Fruit fly (Drosophila melanogaster) whole organism, embryonic: Measurements from ENCODE around the gene CG4783.

Experiments
- Bgb ChIP-seq: fragments of 200-800 bp; sonication (Bioruptor generic); IDR thresholded peaks from 2 replicates; pipeline ENCODE4 v1.3.6; 2022; ENCODE audit warnings: missing biosample characterization, missing genetic modification characterization; ENCODE audit not compliant: partially characterized antibody
- Bteb2 ChIP-seq: fragments of 200-800 bp; sonication (Bioruptor generic); optimal IDR thresholded peaks from 2 replicates; lab custom pipeline; 2016; ENCODE audit warnings: missing biosample characterization, missing genetic modification characterization
- CG10959 ChIP-seq: fragments of 200-800 bp; sonication (Bioruptor generic); IDR thresholded peaks from 2 replicates; pipeline ENCODE4 v1.3.6; 2022; ENCODE audit warnings: missing biosample characterization, missing genetic modification characterization
- CG11696 ChIP-seq: fragments of 200-800 bp; sonication (Bioruptor generic); IDR thresholded peaks from 2 replicates; pipeline ENCODE4 v1.3.6; 2022; ENCODE audit warnings: missing biosample characterization, missing genetic modification characterization
- CG12391 ChIP-seq: fragments of 200-800 bp; sonication (Bioruptor generic); optimal IDR thresholded peaks from 3 replicates; lab custom pipeline; 2018; ENCODE audit warnings: missing biosample characterization, mild to moderate bottlenecking, missing genetic modification characterization, moderate library complexity
- CG13624 ChIP-seq: fragments of 200-800 bp; sonication (Bioruptor generic); optimal IDR thresholded peaks from 2 replicates; lab custom pipeline; 2016; ENCODE audit warnings: missing biosample characterization, missing genetic modification characterization
- CG13894 ChIP-seq: fragments of 200-800 bp; sonication (Bioruptor generic); optimal IDR thresholded peaks from 3 replicates; lab custom pipeline; 2018; ENCODE audit warnings: missing biosample characterization, mild to moderate bottlenecking, missing genetic modification characterization, moderate library complexity
- CG14014 ChIP-seq: fragments of 200-800 bp; sonication (Bioruptor generic); IDR thresholded peaks from 2 replicates; pipeline ENCODE4 v1.3.6; 2022; ENCODE audit warnings: missing biosample characterization, missing genetic modification characterization
- CG14667 ChIP-seq: fragments of 200-800 bp; sonication (Bioruptor generic); IDR thresholded peaks from 2 replicates; pipeline ENCODE4 v1.3.6; 2022; ENCODE audit warnings: missing biosample characterization, missing genetic modification characterization
- CG1529 ChIP-seq: fragments of 200-800 bp; sonication (Bioruptor generic); optimal IDR thresholded peaks from 3 replicates; lab custom pipeline; 2018; ENCODE audit warnings: missing biosample characterization, missing genetic modification characterization
- CG15696 ChIP-seq: fragments of 200-800 bp; sonication (Bioruptor generic); optimal IDR thresholded peaks from 2 replicates; lab custom pipeline; 2019; ENCODE audit warnings: missing biosample characterization, mild to moderate bottlenecking, missing genetic modification characterization, moderate library complexity
- CG17568 ChIP-seq: fragments of 200-800 bp; sonication (Bioruptor generic); optimal IDR thresholded peaks from 2 replicates; lab custom pipeline; 2018; ENCODE audit warnings: missing biosample characterization, mild to moderate bottlenecking, missing genetic modification characterization, moderate library complexity
- CG1832 ChIP-seq: fragments of 200-800 bp; sonication (Bioruptor generic); optimal IDR thresholded peaks from 2 replicates; lab custom pipeline; 2017; ENCODE audit warnings: missing biosample characterization, mild to moderate bottlenecking, missing genetic modification characterization, inconsistent platforms
- CG31388 ChIP-seq: fragments of 200-800 bp; sonication (Bioruptor generic); optimal IDR thresholded peaks from 2 replicates; lab custom pipeline; 2016; ENCODE audit warnings: missing biosample characterization, missing genetic modification characterization
- CG33557 ChIP-seq: fragments of 200-800 bp; sonication (Bioruptor generic); optimal IDR thresholded peaks from 2 replicates; lab custom pipeline; 2019; ENCODE audit warnings: missing biosample characterization, mild to moderate bottlenecking, missing genetic modification characterization, moderate library complexity
- CG3407 ChIP-seq: fragments of 200-800 bp; sonication (Bioruptor generic); optimal IDR thresholded peaks from 2 replicates; lab custom pipeline; 2018; ENCODE audit warnings: missing biosample characterization, mild to moderate bottlenecking, missing genetic modification characterization
- CG4404 ChIP-seq: fragments of 200-800 bp; sonication (Bioruptor generic); IDR thresholded peaks from 2 replicates; pipeline ENCODE4 v1.3.6; 2022; ENCODE audit warnings: missing biosample characterization, missing genetic modification characterization
- CG8281 ChIP-seq: fragments of 200-800 bp; sonication (Bioruptor generic); optimal IDR thresholded peaks from 2 replicates; lab custom pipeline; 2018; ENCODE audit warnings: missing biosample characterization, mild to moderate bottlenecking, missing genetic modification characterization, moderate library complexity
- CG8359 ChIP-seq: fragments of 200-800 bp; sonication (Bioruptor generic); optimal IDR thresholded peaks from 2 replicates; lab custom pipeline; 2017; ENCODE audit warnings: missing biosample characterization, mild to moderate bottlenecking, missing genetic modification characterization, borderline replicate concordance
- CG8388 ChIP-seq: fragments of 200-800 bp; sonication (Bioruptor generic); optimal IDR thresholded peaks from 2 replicates; lab custom pipeline; 2019; ENCODE audit warnings: missing biosample characterization, mild to moderate bottlenecking, missing genetic modification characterization, moderate library complexity
- CG9876 ChIP-seq: fragments of 200-800 bp; sonication (Bioruptor generic); optimal IDR thresholded peaks from 2 replicates; lab custom pipeline; 2016; ENCODE audit warnings: missing biosample characterization, missing genetic modification characterization
- CTCF ChIP-seq: fragments of 200-800 bp; sonication (Bioruptor generic); optimal IDR thresholded peaks from 2 replicates; lab custom pipeline; 2017; ENCODE audit warnings: missing biosample characterization, mild to moderate bottlenecking, missing genetic modification characterization, moderate library complexity
- CkIIα-i1 ChIP-seq: fragments of 200-800 bp; sonication (Bioruptor generic); IDR thresholded peaks from 2 replicates; pipeline ENCODE4 v1.3.6; 2022; ENCODE audit warnings: missing biosample characterization, missing genetic modification characterization
- D ChIP-seq, 2 experiments: fragments of 200-800 bp in 1 of 2; fragments of >200 bp in 1 of 2; sonication (Bioruptor generic) in 1 of 2; optimal IDR thresholded peaks; 2 replicates in 1 of 2; 3 replicates in 1 of 2; lab custom pipeline; 2017; ENCODE audit warnings: mild to moderate bottlenecking in 1 of 2, missing biosample characterization in 1 of 2, missing genetic modification characterization in 1 of 2, missing genetic modification reagents in 1 of 2
- Doc3 ChIP-seq: fragments of 200-800 bp; sonication (Bioruptor generic); IDR thresholded peaks from 3 replicates; pipeline ENCODE4 v1.3.6; 2022; ENCODE audit warnings: missing biosample characterization, missing genetic modification characterization; ENCODE audit not compliant: partially characterized antibody
- Fer1 ChIP-seq: fragments of 200-800 bp; sonication (Bioruptor generic); optimal IDR thresholded peaks from 2 replicates; lab custom pipeline; 2017; ENCODE audit warnings: missing biosample characterization, mild to moderate bottlenecking, missing genetic modification characterization
- HLHmδ ChIP-seq: fragments of 200-800 bp; sonication (Bioruptor generic); optimal IDR thresholded peaks from 2 replicates; lab custom pipeline; 2018; ENCODE audit warnings: missing biosample characterization, mild to moderate bottlenecking, missing genetic modification characterization, moderate library complexity
- Hsf ChIP-seq: fragments of 200-800 bp; sonication (Bioruptor generic); optimal IDR thresholded peaks from 3 replicates; lab custom pipeline; 2016; ENCODE audit warnings: missing biosample characterization, missing genetic modification characterization
- Lhr ChIP-seq: fragments of 200-800 bp; sonication (Bioruptor generic); optimal IDR thresholded peaks from 3 replicates; lab custom pipeline; 2017; ENCODE audit warnings: mild to moderate bottlenecking, missing biosample characterization, missing genetic modification reagents, missing genetic modification characterization
- Neu2 ChIP-seq: fragments of 200-800 bp; sonication (Bioruptor generic); optimal IDR thresholded peaks from 3 replicates; lab custom pipeline; 2016; ENCODE audit warnings: missing biosample characterization, missing genetic modification characterization, borderline replicate concordance
- NfI ChIP-seq: fragments of 200-800 bp; sonication (Bioruptor generic); optimal IDR thresholded peaks from 3 replicates; lab custom pipeline; 2018; ENCODE audit warnings: missing biosample characterization, mild to moderate bottlenecking, missing genetic modification characterization, moderate library complexity
- PHDP ChIP-seq: fragments of 200-800 bp; sonication (Bioruptor generic); optimal IDR thresholded peaks from 3 replicates; lab custom pipeline; 2018; ENCODE audit warnings: missing biosample characterization, mild to moderate bottlenecking, missing genetic modification characterization, moderate library complexity
- Ravus ChIP-seq: fragments of 200-800 bp; sonication (Bioruptor generic); IDR thresholded peaks from 2 replicates; pipeline ENCODE4 v1.3.6; 2022; ENCODE audit warnings: missing biosample characterization, missing genetic modification characterization
- Rx ChIP-seq: fragments of 200-800 bp; sonication (Bioruptor generic); IDR thresholded peaks from 2 replicates; pipeline ENCODE4 v1.3.6; 2022; ENCODE audit warnings: missing biosample characterization, missing genetic modification characterization
- Scr ChIP-seq: fragments of 200-800 bp; sonication (Bioruptor generic); IDR thresholded peaks from 2 replicates; pipeline ENCODE4 v1.3.6; 2022; ENCODE audit warnings: missing biosample characterization, missing genetic modification characterization; ENCODE audit not compliant: partially characterized antibody
- al ChIP-seq: fragments of 200-800 bp; sonication (Bioruptor generic); IDR thresholded peaks from 2 replicates; pipeline ENCODE4 v1.3.6; 2022; ENCODE audit warnings: missing biosample characterization, missing genetic modification characterization
- ash1 ChIP-seq: fragments of 200-800 bp; sonication (Bioruptor generic); optimal IDR thresholded peaks from 2 replicates; lab custom pipeline; 2018; ENCODE audit warnings: missing biosample characterization, mild to moderate bottlenecking, missing genetic modification characterization
- chinmo ChIP-seq: fragments of 200-800 bp; sonication (Bioruptor generic); IDR thresholded peaks from 4 replicates; pipeline ENCODE4 v1.3.6; 2022; ENCODE audit warnings: missing biosample characterization, missing genetic modification characterization; ENCODE audit not compliant: partially characterized antibody
- fd102C ChIP-seq: fragments of 200-800 bp; sonication (Bioruptor generic); optimal IDR thresholded peaks from 2 replicates; lab custom pipeline; 2018; ENCODE audit warnings: missing biosample characterization, mild to moderate bottlenecking, missing genetic modification characterization, moderate library complexity
- fd64A ChIP-seq: fragments of 200-800 bp; sonication (Bioruptor generic); optimal IDR thresholded peaks from 3 replicates; lab custom pipeline; 2018; ENCODE audit warnings: missing biosample characterization, mild to moderate bottlenecking, missing genetic modification characterization
- hkb ChIP-seq, 2 experiments: fragments of 200-800 bp in 1 of 2; fragments of >200 bp in 1 of 2; sonication (Bioruptor generic) in 1 of 2; IDR thresholded peaks in 1 of 2; optimal IDR thresholded peaks in 1 of 2; 2 replicates each; pipeline versions ENCODE4 v1.3.6 to Lab custom; 2017 to 2022; ENCODE audit warnings: missing biosample characterization in 1 of 2, missing genetic modification characterization in 1 of 2
- lola ChIP-seq, 3 experiments: fragments of >200 bp in 2 of 3; fragments of 200-800 bp in 1 of 3; sonication (Bioruptor generic) in 1 of 3; optimal IDR thresholded peaks; 2 replicates each; lab custom pipeline; 2017 to 2019; ENCODE audit warnings: missing biosample characterization in 3 of 3, missing genetic modification characterization in 3 of 3, mild to moderate bottlenecking in 1 of 3, moderate library complexity in 1 of 3
- lov ChIP-seq, 2 experiments: fragments of 200-800 bp in 1 of 2; fragments of >200 bp in 1 of 2; sonication (Bioruptor generic) in 1 of 2; IDR thresholded peaks in 1 of 2; optimal IDR thresholded peaks in 1 of 2; 2 replicates in 1 of 2; 3 replicates in 1 of 2; pipeline versions ENCODE4 v1.3.6 to Lab custom; 2017 to 2022; ENCODE audit warnings: missing biosample characterization in 1 of 2, missing genetic modification characterization in 1 of 2
- onecut ChIP-seq: fragments of 200-800 bp; sonication (Bioruptor generic); IDR thresholded peaks from 2 replicates; pipeline ENCODE4 v1.3.6; 2022; ENCODE audit warnings: missing biosample characterization, missing genetic modification characterization
- peb ChIP-seq: fragments of 200-800 bp; sonication (Bioruptor generic); IDR thresholded peaks from 2 replicates; pipeline ENCODE4 v1.3.6; 2022; ENCODE audit warnings: missing biosample characterization, missing genetic modification characterization
- ro ChIP-seq: fragments of 200-800 bp; sonication (Bioruptor generic); IDR thresholded peaks from 2 replicates; pipeline ENCODE4 v1.3.6; 2022; ENCODE audit warnings: missing biosample characterization, missing genetic modification characterization
- stwl ChIP-seq: fragments of 200-800 bp; sonication (Bioruptor generic); optimal IDR thresholded peaks from 3 replicates; lab custom pipeline; 2018; ENCODE audit warnings: missing biosample characterization, mild to moderate bottlenecking, missing genetic modification characterization, moderate library complexity
- twi ChIP-seq: fragments of 200-800 bp; optimal IDR thresholded peaks from 2 replicates; lab custom pipeline; 2019; ENCODE audit warnings: missing biosample characterization, mild to moderate bottlenecking, missing genetic modification characterization, moderate library complexity
- wdn ChIP-seq: fragments of 200-800 bp; sonication (Bioruptor generic); IDR thresholded peaks from 2 replicates; pipeline ENCODE4 v1.3.6; 2022; ENCODE audit warnings: missing biosample characterization, missing genetic modification characterization
- zfh1 ChIP-seq: fragments of 200-800 bp; sonication (Bioruptor generic); IDR thresholded peaks from 3 replicates; pipeline ENCODE4 v1.3.6; 2022; ENCODE audit warnings: missing biosample characterization, missing genetic modification characterization

Gene CG4783

dm6 chr3R:19995408-19995807 lies 47.2 kb downstream of the CG4783 start (continued):
- TF ChIP-seq CG13894 (tag; lab: Kevin White, UChicago) (peak; percentile 33), D (optimal IDR thresholded peaks at IDR 0.05; lab: Kevin White, UChicago) (peak; percentile 99), D (GFP tag; optimal IDR thresholded peaks at IDR 0.05; lab: Kevin White, UChicago) (peak; percentile 34), CG11696 (no peak), lov (optimal IDR thresholded peaks at IDR 0.05; lab: Kevin White, UChicago) (no peak), lov (GFP tag; IDR thresholded peaks at IDR 0.05; lab: Robert Waterston, UW) (no peak), fd64A (no peak), Rx (no peak), CG14667 (no peak), fd102C (peak; percentile 19), CG8359 (GFP tag; lab: Kevin White, UChicago) (no peak), CG8388 (GFP tag; lab: Kevin White, UChicago) (no peak), Ravus (GFP tag; lab: Robert Waterston, UW) (no peak), stwl (tag; lab: Kevin White, UChicago) (no peak), NfI (GFP tag; lab: Kevin White, UChicago) (no peak), CG14014 (no peak), Lhr (GFP tag; lab: Kevin White, UChicago) (no peak), HLHmδ (GFP tag; lab: Kevin White, UChicago) (peak; percentile 22), CG15696 (tag; lab: Kevin White, UChicago) (peak; percentile 51), peb (GFP tag; lab: Robert Waterston, UW) (no peak), CG17568 (GFP tag; lab: Kevin White, UChicago) (no peak), CG1529 (GFP tag; lab: Kevin White, UChicago) (no peak), CG8281 (tag; lab: Kevin White, UChicago) (no peak), CG1832 (GFP tag; lab: Kevin White, UChicago) (no peak), Neu2 (GFP tag; lab: Kevin White, UChicago) (no peak), wdn (GFP tag; lab: Robert Waterston, UW) (no peak), CG4404 (no peak), al (GFP tag; lab: Robert Waterston, UW) (no peak), ro (GFP tag; lab: Robert Waterston, UW) (no peak), ash1 (GFP tag; lab: Kevin White, UChicago) (no peak), hkb (optimal IDR thresholded peaks at IDR 0.05; lab: Kevin White, UChicago) (no peak), hkb (GFP tag; IDR thresholded peaks at IDR 0.05; lab: Robert Waterston, UW) (no peak), zfh1 (GFP tag; lab: Robert Waterston, UW) (no peak), CTCF (GFP tag; lab: Kevin White, UChicago) (no peak), Scr (GFP tag; lab: Robert Waterston, UW) (no peak), CG3407 (GFP tag; lab: Kevin White, UChicago) (no peak), CkIIα-i1 (GFP tag; lab: Robert Waterston, UW) (no peak), CG9876 (GFP tag; lab: Kevin White, UChicago) (no peak), PHDP (tag; lab: Kevin White, UChicago) (no peak), CG10959 (GFP tag; lab: Robert Waterston, UW) (no peak), onecut (peak; percentile 84), CG31388 (no peak), CG13624 (GFP tag; lab: Kevin White, UChicago) (no peak), Fer1 (GFP tag; lab: Kevin White, UChicago) (no peak), Hsf (no peak), CG33557 (GFP tag; lab: Kevin White, UChicago) (no peak), twi (peak; percentile 71), CG12391 (tag; lab: Kevin White, UChicago) (no peak), Bgb (no peak), lola (GFP tag; optimal IDR thresholded peaks at IDR 0.05; lab: Kevin White, UChicago) (no peak), chinmo (no peak), Bteb2 (GFP tag; lab: Kevin White, UChicago) (no peak), Doc3 (GFP tag; lab: Robert Waterston, UW) (no peak)
